Fruit fly (Drosophila melanogaster): Measurements from ENCODE around the gene CG31373.

Gene CG31373

dm6 chr3R:10680825-10681681, 28.1 kb downstream of the CG31373 start, which contains the start of gene Phyhd1 (continued):
- TF ChIP-seq Side (GFP tag; optimal IDR thresholded peaks at IDR 0.05): peak; percentile 95
- TF ChIP-seq Aef1 (GFP tag; IDR thresholded peaks at IDR 0.05): peak; percentile 95
- peak; percentile 95 for TF ChIP-seq CG9609 (GFP tag; optimal IDR thresholded peaks at IDR 0.05)
- peak; percentile 77 for TF ChIP-seq CG4360 (GFP tag; IDR thresholded peaks at IDR 0.05)
- TF ChIP-seq lbe (GFP tag; optimal IDR thresholded peaks at IDR 0.05): peak; percentile 70
- TF ChIP-seq ranshi (GFP tag; IDR thresholded peaks at IDR 0.05): peak; percentile 96
- TF ChIP-seq B-H2 (GFP tag; optimal IDR thresholded peaks at IDR 0.05): peak; percentile 54
- peak; percentile 95 for TF ChIP-seq Fer1 (GFP tag; optimal IDR thresholded peaks at IDR 0.05)
- peak; percentile 100 for TF ChIP-seq D19A (tag; optimal IDR thresholded peaks at IDR 0.05)
- peak; percentile 86 for TF ChIP-seq CG6683 (GFP tag; optimal IDR thresholded peaks at IDR 0.05)
- peak; percentile 90 for TF ChIP-seq fd3F (GFP tag; optimal IDR thresholded peaks at IDR 0.05)
- TF ChIP-seq NfI (GFP tag; optimal IDR thresholded peaks at IDR 0.05): peak; percentile 89
- peak; percentile 71 for TF ChIP-seq CG4617 (GFP tag; optimal IDR thresholded peaks at IDR 0.05; ENCODE audit: borderline replicate concordance)
- TF ChIP-seq lola (GFP tag; optimal IDR thresholded peaks at IDR 0.05): peak in 1 of 3 experiments; percentile 91
- peak; percentile 90 for TF ChIP-seq jing (GFP tag; optimal IDR thresholded peaks at IDR 0.05)
- TF ChIP-seq D (optimal IDR thresholded peaks at IDR 0.05): no peak
- peak; percentile 88 for TF ChIP-seq D (GFP tag; optimal IDR thresholded peaks at IDR 0.05)
- peak; percentile 79 for TF ChIP-seq Deaf1 (tag; optimal IDR thresholded peaks at IDR 0.05)
- TF ChIP-seq CG4282 (GFP tag; optimal IDR thresholded peaks at IDR 0.05): peak; percentile 86
- peak; percentile 81 for TF ChIP-seq nerfin-1 (tag; optimal IDR thresholded peaks at IDR 0.05)
- peak; percentile 94 for TF ChIP-seq CG11456 (GFP tag; IDR thresholded peaks at IDR 0.05)
- TF ChIP-seq Sry-δ (GFP tag; optimal IDR thresholded peaks at IDR 0.05): peak; percentile 71
- no peak for TF ChIP-seq Sin3A (optimal IDR thresholded peaks at IDR 0.05)
- TF ChIP-seq CG17361 (GFP tag; IDR thresholded peaks at IDR 0.05): peak; percentile 92
- peak; percentile 79 for TF ChIP-seq cas (GFP tag; IDR thresholded peaks at IDR 0.05)
- TF ChIP-seq Usf (GFP tag; optimal IDR thresholded peaks at IDR 0.05): peak; percentile 89
- no peak for TF ChIP-seq hb (GFP tag; IDR thresholded peaks at IDR 0.05; ENCODE audit: partially characterized antibody)
- peak; percentile 30 for TF ChIP-seq CG30020 (tag; optimal IDR thresholded peaks at IDR 0.05)
- TF ChIP-seq CG15696 (tag; optimal IDR thresholded peaks at IDR 0.05): peak; percentile 89
- TF ChIP-seq NK7.1 (GFP tag; optimal IDR thresholded peaks at IDR 0.05): peak; percentile 96
- peak; percentile 95 for TF ChIP-seq ind (GFP tag; optimal IDR thresholded peaks at IDR 0.05)
- TF ChIP-seq trem (tag; optimal IDR thresholded peaks at IDR 0.05): peak; percentile 89
- TF ChIP-seq CG7372 (GFP tag; IDR thresholded peaks at IDR 0.05): peak; percentile 90
- peak; percentile 94 for TF ChIP-seq Six4 (GFP tag; optimal IDR thresholded peaks at IDR 0.05)
- peak; percentile 87 for TF ChIP-seq GATAe (GFP tag; conservative IDR thresholded peaks at IDR 0.05)
- TF ChIP-seq slou (GFP tag; optimal IDR thresholded peaks at IDR 0.05): peak; percentile 69
- peak; percentile 90 for TF ChIP-seq CG31224 (GFP tag; IDR thresholded peaks at IDR 0.05)
- TF ChIP-seq ab (GFP tag; optimal IDR thresholded peaks at IDR 0.05): peak; percentile 84
- TF ChIP-seq CG2202 (tag; optimal IDR thresholded peaks at IDR 0.05): peak; percentile 89
- peak; percentile 95 for TF ChIP-seq CG18599 (GFP tag; optimal IDR thresholded peaks at IDR 0.05)
- TF ChIP-seq Bteb2 (GFP tag; optimal IDR thresholded peaks at IDR 0.05): peak; percentile 95
- TF ChIP-seq z (GFP tag; IDR thresholded peaks at IDR 0.05): peak; percentile 43; the same call in 1 of the 3 replicates
- TF ChIP-seq YL-1 (GFP tag; optimal IDR thresholded peaks at IDR 0.05): peak; percentile 46
- peak; percentile 90 to 95 for TF ChIP-seq dpn (GFP tag; optimal IDR thresholded peaks at IDR 0.05)
- TF ChIP-seq CG43689 (GFP tag; IDR thresholded peaks at IDR 0.05): peak; percentile 89
- peak; percentile 90 for TF ChIP-seq Rx (GFP tag; IDR thresholded peaks at IDR 0.05)
- TF ChIP-seq CG13123 (GFP tag; optimal IDR thresholded peaks at IDR 0.05): peak; percentile 85
- TF ChIP-seq grn (GFP tag; optimal IDR thresholded peaks at IDR 0.05): peak; percentile 79
- peak; percentile 97 for TF ChIP-seq lmd (GFP tag; IDR thresholded peaks at IDR 0.05)
- peak; percentile 97 for TF ChIP-seq Ada2b (GFP tag; IDR thresholded peaks at IDR 0.05)

All from whole organism, embryonic.